Fruit fly (Drosophila melanogaster) whole organism, embryonic: ENCODE results near the gene L2HGDH.
A peak's percentile ranks its signal among the peaks of the same experiment; 100 is the strongest.

Experiments
- Atf3 ChIP-seq: fragments of 200-800 bp; sonication (Bioruptor generic); optimal IDR thresholded peaks from 3 replicates; lab custom pipeline; 2016; ENCODE audit warnings: missing biosample characterization, missing genetic modification characterization
- Atf6 ChIP-seq: fragments of 200-800 bp; sonication (Bioruptor generic); IDR thresholded peaks from 2 replicates; pipeline ENCODE4 v1.3.6; 2022; ENCODE audit warnings: missing biosample characterization, missing genetic modification characterization
- B-H1 ChIP-seq: fragments of 200-800 bp; sonication (Bioruptor generic); IDR thresholded peaks from 3 replicates; pipeline ENCODE4 v1.3.6; 2022; ENCODE audit warnings: missing biosample characterization, missing genetic modification characterization
- CG11504 ChIP-seq: fragments of 200-800 bp; sonication (Bioruptor generic); optimal IDR thresholded peaks from 3 replicates; lab custom pipeline; 2019; ENCODE audit warnings: missing biosample characterization, mild to moderate bottlenecking, missing genetic modification characterization, moderate library complexity
- CG12299 ChIP-seq: fragments of 200-800 bp; sonication (Bioruptor generic); optimal IDR thresholded peaks from 2 replicates; lab custom pipeline; 2018; ENCODE audit warnings: missing biosample characterization, mild to moderate bottlenecking, missing genetic modification characterization
- CG13424 ChIP-seq: fragments of 200-800 bp; sonication (Bioruptor generic); optimal IDR thresholded peaks from 2 replicates; lab custom pipeline; 2019; ENCODE audit warnings: missing biosample characterization, mild to moderate bottlenecking, missing genetic modification characterization, moderate library complexity
- CG13624 ChIP-seq: fragments of 200-800 bp; sonication (Bioruptor generic); optimal IDR thresholded peaks from 2 replicates; lab custom pipeline; 2016; ENCODE audit warnings: missing biosample characterization, missing genetic modification characterization
- CG17328 ChIP-seq: fragments of 200-800 bp; sonication (Bioruptor generic); IDR thresholded peaks from 2 replicates; pipeline ENCODE4 v1.3.6; 2022; ENCODE audit warnings: missing biosample characterization, missing genetic modification characterization
- CG18619 ChIP-seq: fragments of 200-800 bp; sonication (Bioruptor generic); optimal IDR thresholded peaks from 3 replicates; lab custom pipeline; 2017; ENCODE audit warnings: missing biosample characterization, mild to moderate bottlenecking, missing genetic modification characterization
- CG3065 ChIP-seq: fragments of 200-800 bp; sonication (Bioruptor generic); optimal IDR thresholded peaks from 2 replicates; lab custom pipeline; 2016; ENCODE audit warnings: missing biosample characterization, missing genetic modification characterization
- CG31365 ChIP-seq: fragments of 200-800 bp; sonication (Bioruptor generic); optimal IDR thresholded peaks from 2 replicates; lab custom pipeline; 2018; ENCODE audit warnings: missing biosample characterization, mild to moderate bottlenecking, missing genetic modification characterization
- CG3163 ChIP-seq: fragments of 200-800 bp; sonication (Bioruptor generic); optimal IDR thresholded peaks from 3 replicates; lab custom pipeline; 2016; ENCODE audit warnings: missing biosample characterization, missing genetic modification characterization
- CG32532 ChIP-seq: fragments of 200-800 bp; sonication (Bioruptor generic); IDR thresholded peaks from 2 replicates; pipeline ENCODE4 v1.3.6; 2022; ENCODE audit warnings: missing biosample characterization, missing genetic modification characterization
- CG32767 ChIP-seq: fragments of 200-800 bp; sonication (Bioruptor generic); IDR thresholded peaks from 2 replicates; pipeline ENCODE4 v1.3.6; 2022; ENCODE audit warnings: missing biosample characterization, missing genetic modification characterization
- CG6813 ChIP-seq: fragments of 200-800 bp; sonication (Bioruptor generic); optimal IDR thresholded peaks from 2 replicates; lab custom pipeline; 2017; ENCODE audit warnings: missing biosample characterization, missing genetic modification characterization, mild to moderate bottlenecking, moderate library complexity, missing genetic modification reagents
- CG7839 ChIP-seq: fragments of 200-800 bp; sonication (Bioruptor generic); optimal IDR thresholded peaks from 3 replicates; lab custom pipeline; 2018; ENCODE audit warnings: missing biosample characterization, mild to moderate bottlenecking, missing genetic modification characterization, moderate library complexity
- CG8290 ChIP-seq, 3 experiments: fragments of 200-800 bp; sonication (Bioruptor generic); optimal IDR thresholded peaks; 2 replicates each; lab custom pipeline; 2016 to 2019; ENCODE audit warnings: missing biosample characterization in 3 of 3, missing genetic modification characterization in 3 of 3, mild to moderate bottlenecking in 2 of 3, moderate library complexity in 1 of 3
- CG8924 ChIP-seq: fragments of 200-800 bp; optimal IDR thresholded peaks from 3 replicates; lab custom pipeline; 2019; ENCODE audit warnings: missing biosample characterization, mild to moderate bottlenecking, missing genetic modification characterization, moderate library complexity
- CG9797 ChIP-seq: fragments of 200-800 bp; sonication (Bioruptor generic); optimal IDR thresholded peaks from 3 replicates; lab custom pipeline; 2018; ENCODE audit warnings: missing biosample characterization, mild to moderate bottlenecking, missing genetic modification characterization
- CTCF ChIP-seq: fragments of 200-800 bp; sonication (Bioruptor generic); optimal IDR thresholded peaks from 2 replicates; lab custom pipeline; 2017; ENCODE audit warnings: missing biosample characterization, mild to moderate bottlenecking, missing genetic modification characterization, moderate library complexity
- CkIIα-i1 ChIP-seq: fragments of 200-800 bp; sonication (Bioruptor generic); IDR thresholded peaks from 2 replicates; pipeline ENCODE4 v1.3.6; 2022; ENCODE audit warnings: missing biosample characterization, missing genetic modification characterization
- Drgx ChIP-seq: fragments of 200-800 bp; sonication (Bioruptor generic); IDR thresholded peaks from 2 replicates; pipeline ENCODE4 v1.3.6; 2022; ENCODE audit warnings: missing biosample characterization, missing genetic modification characterization
- HmgZ ChIP-seq: fragments of 200-800 bp; sonication (Bioruptor generic); optimal IDR thresholded peaks from 2 replicates; lab custom pipeline; 2018; ENCODE audit warnings: missing biosample characterization, mild to moderate bottlenecking, missing genetic modification characterization
- Med ChIP-seq: fragments of 200-800 bp; sonication (Bioruptor generic); peaks from one replicate; lab custom pipeline; 2016; ENCODE audit warnings: missing biosample characterization, missing genetic modification characterization, mild to moderate bottlenecking, inconsistent platforms, moderate library complexity
- Sox100B ChIP-seq: fragments of 200-800 bp; sonication (Bioruptor generic); optimal IDR thresholded peaks from 3 replicates; lab custom pipeline; 2018; ENCODE audit warnings: missing biosample characterization, mild to moderate bottlenecking, missing genetic modification characterization
- Ssrp ChIP-seq: fragments of 200-800 bp; sonication (Bioruptor generic); optimal IDR thresholded peaks from 2 replicates; lab custom pipeline; 2018; ENCODE audit warnings: missing biosample characterization, mild to moderate bottlenecking, missing genetic modification characterization, moderate library complexity
- Taf1 ChIP-seq: fragments of 200-800 bp; sonication (Bioruptor generic); IDR thresholded peaks from 2 replicates; pipeline ENCODE4 v1.3.6; 2022; ENCODE audit warnings: missing biosample characterization, missing genetic modification characterization
- amos ChIP-seq: fragments of 200-800 bp; sonication (Bioruptor generic); IDR thresholded peaks from 2 replicates; pipeline ENCODE4 v1.3.6; 2022; ENCODE audit warnings: missing biosample characterization, missing genetic modification characterization; ENCODE audit not compliant: partially characterized antibody
- bcd ChIP-seq: fragments of 200-800 bp; sonication (Bioruptor generic); optimal IDR thresholded peaks from 2 replicates; lab custom pipeline; 2017; ENCODE audit warnings: missing biosample characterization, mild to moderate bottlenecking, missing genetic modification characterization
- bowl ChIP-seq: fragments of 200-800 bp; sonication (Bioruptor generic); IDR thresholded peaks from 2 replicates; pipeline ENCODE4 v1.3.6; 2022; ENCODE audit warnings: missing biosample characterization, missing genetic modification characterization
- cato ChIP-seq: fragments of 200-800 bp; sonication (Bioruptor generic); optimal IDR thresholded peaks from 2 replicates; lab custom pipeline; 2016; ENCODE audit warnings: missing biosample characterization, missing genetic modification characterization, borderline replicate concordance
- chm ChIP-seq: fragments of 200-800 bp; sonication (Bioruptor generic); IDR thresholded peaks from 2 replicates; pipeline ENCODE4 v1.3.6; 2022; ENCODE audit warnings: missing biosample characterization, missing genetic modification characterization
- cwo ChIP-seq: fragments of 200-800 bp; sonication (Bioruptor generic); optimal IDR thresholded peaks from 3 replicates; lab custom pipeline; 2017; ENCODE audit warnings: missing biosample characterization, missing genetic modification characterization, mild to moderate bottlenecking, moderate library complexity, missing genetic modification reagents
- gsb-n ChIP-seq: fragments of 200-800 bp; sonication (Bioruptor generic); optimal IDR thresholded peaks from 3 replicates; lab custom pipeline; 2018; ENCODE audit warnings: missing biosample characterization, mild to moderate bottlenecking, missing genetic modification characterization
- hth ChIP-seq: fragments of >200 bp; optimal IDR thresholded peaks from 2 replicates; lab custom pipeline; 2017; ENCODE audit warnings: inconsistent platforms
- insv ChIP-seq, 2 experiments: fragments of 200-800 bp; sonication (Bioruptor generic); optimal IDR thresholded peaks; 3 replicates each; lab custom pipeline; 2016 to 2018; ENCODE audit warnings: missing biosample characterization in 2 of 2, missing genetic modification characterization in 2 of 2
- jumu ChIP-seq: fragments of 200-800 bp; sonication (Bioruptor generic); optimal IDR thresholded peaks from 3 replicates; lab custom pipeline; 2016; ENCODE audit warnings: missing biosample characterization, missing genetic modification characterization
- lab ChIP-seq: fragments of 200-800 bp; sonication (Bioruptor generic); optimal IDR thresholded peaks from 3 replicates; lab custom pipeline; 2017; ENCODE audit warnings: missing biosample characterization, missing genetic modification characterization, mild to moderate bottlenecking, moderate library complexity, missing genetic modification reagents
- lbe ChIP-seq: fragments of 200-800 bp; sonication (Bioruptor generic); optimal IDR thresholded peaks from 2 replicates; lab custom pipeline; 2016; ENCODE audit warnings: missing biosample characterization, mild to moderate bottlenecking, missing genetic modification characterization
- nau ChIP-seq: fragments of 200-800 bp; sonication (Bioruptor generic); optimal IDR thresholded peaks from 3 replicates; lab custom pipeline; 2017; ENCODE audit warnings: missing biosample characterization, mild to moderate bottlenecking, missing genetic modification characterization, missing genetic modification reagents
- nerfin-1 ChIP-seq: fragments of 200-800 bp; sonication (Bioruptor generic); optimal IDR thresholded peaks from 3 replicates; lab custom pipeline; 2019; ENCODE audit warnings: missing biosample characterization, mild to moderate bottlenecking, missing genetic modification characterization, moderate library complexity
- peb ChIP-seq: fragments of 200-800 bp; sonication (Bioruptor generic); IDR thresholded peaks from 2 replicates; pipeline ENCODE4 v1.3.6; 2022; ENCODE audit warnings: missing biosample characterization, missing genetic modification characterization
- pita ChIP-seq: fragments of 200-800 bp; sonication (Bioruptor generic); optimal IDR thresholded peaks from 2 replicates; lab custom pipeline; 2017; ENCODE audit warnings: missing biosample characterization, mild to moderate bottlenecking, missing genetic modification characterization
- pum ChIP-seq: fragments of 200-800 bp; sonication (Bioruptor generic); optimal IDR thresholded peaks from 2 replicates; lab custom pipeline; 2016; ENCODE audit warnings: missing biosample characterization, missing genetic modification characterization
- run ChIP-seq: fragments of 200-800 bp; sonication (Bioruptor generic); optimal IDR thresholded peaks from 3 replicates; lab custom pipeline; 2018; ENCODE audit warnings: missing biosample characterization, mild to moderate bottlenecking, missing genetic modification characterization
- sc ChIP-seq, 3 experiments: fragments of >200 bp in 2 of 3; fragments of 200-800 bp in 1 of 3; sonication (Bioruptor generic) in 1 of 3; optimal IDR thresholded peaks; 2 replicates in 2 of 3; 3 replicates in 1 of 3; lab custom pipeline; 2017; ENCODE audit warnings: mild to moderate bottlenecking in 1 of 3, missing biosample characterization in 1 of 3, missing genetic modification characterization in 1 of 3, missing genetic modification reagents in 1 of 3
- shn ChIP-seq: fragments of 200-800 bp; sonication (Bioruptor generic); optimal IDR thresholded peaks from 3 replicates; lab custom pipeline; 2016; ENCODE audit warnings: missing biosample characterization, missing genetic modification characterization
- wdn ChIP-seq: fragments of 200-800 bp; sonication (Bioruptor generic); IDR thresholded peaks from 2 replicates; pipeline ENCODE4 v1.3.6; 2022; ENCODE audit warnings: missing biosample characterization, missing genetic modification characterization
- z ChIP-seq: fragments of 200-800 bp; sonication (Bioruptor generic); IDR thresholded peaks from 3 replicates; pipeline ENCODE4 v1.3.6; 2022; ENCODE audit warnings: missing biosample characterization, missing genetic modification characterization

The L2HGDH gene

DNA sequence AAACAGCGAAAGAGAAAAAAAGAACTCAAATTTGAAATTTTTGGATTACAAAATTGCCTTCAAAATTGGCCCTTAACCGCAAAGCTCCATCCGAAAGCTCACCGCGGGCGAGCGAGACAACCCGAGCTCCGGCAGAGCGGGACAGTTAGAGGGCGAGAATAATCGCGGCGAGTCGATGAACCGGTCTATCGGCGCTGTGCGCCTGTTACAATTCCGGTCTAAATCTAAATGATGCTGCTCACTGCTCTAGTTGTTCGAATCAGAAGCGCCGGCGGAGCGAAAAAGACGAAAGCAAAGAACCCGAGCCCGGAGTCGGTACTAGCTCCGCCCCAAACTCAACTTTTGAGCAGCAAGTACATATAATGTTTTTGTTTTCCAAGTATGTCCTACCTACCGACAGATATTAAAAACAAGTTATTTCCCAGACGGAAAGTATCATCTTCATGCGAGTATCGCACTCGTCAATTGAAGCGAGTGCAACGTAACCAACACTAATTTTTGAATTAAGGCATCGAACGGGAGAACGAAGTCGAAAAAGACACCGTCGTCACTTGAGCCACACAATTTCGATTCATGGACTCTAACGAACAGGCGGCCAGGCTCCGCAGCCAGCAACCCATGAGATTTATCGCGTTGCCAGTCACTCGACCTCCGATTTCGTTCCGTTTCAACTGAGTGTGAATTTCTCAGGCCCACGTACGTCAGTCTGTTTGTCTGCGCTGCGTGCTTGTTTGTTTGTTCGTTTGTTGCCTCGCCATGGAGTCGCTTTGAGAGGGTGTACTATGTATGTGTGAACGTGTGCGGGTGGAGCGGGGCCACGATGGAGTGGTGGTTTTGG, 29.9 kb downstream of the L2HGDH start (continued):
- TF ChIP-seq CG18619 (GFP tag; lab: Kevin White, UChicago) (no peak), CG31365 (tag; lab: Kevin White, UChicago) (peak; percentile 33), Med (GFP tag; lab: Kevin White, UChicago) (peak; percentile 84), CG12299 (no peak), amos (GFP tag; lab: Robert Waterston, UW) (no peak), CG8924 (tag; lab: Kevin White, UChicago) (peak; percentile 1), bowl (GFP tag; lab: Robert Waterston, UW) (no peak), Atf3 (GFP tag; lab: Kevin White, UChicago) (no peak), z (GFP tag; lab: Robert Waterston, UW) (no peak), CG6813 (GFP tag; lab: Kevin White, UChicago) (peak; percentile 21), lbe (GFP tag; lab: Kevin White, UChicago) (peak; percentile 39), peb (no peak), Sox100B (GFP tag; lab: Kevin White, UChicago) (no peak), CG7839 (no peak), jumu (no peak), lab (peak; percentile 60), CG32532 (GFP tag; lab: Robert Waterston, UW) (no peak), CkIIα-i1 (GFP tag; lab: Robert Waterston, UW) (no peak), run (tag; lab: Kevin White, UChicago) (peak; percentile 39), hth (lab: Kevin White, UChicago) (no peak), gsb-n (tag; lab: Kevin White, UChicago) (peak; percentile 74), pita (no peak), shn (GFP tag; lab: Kevin White, UChicago) (no peak), HmgZ (tag; lab: Kevin White, UChicago) (no peak), CG3163 (no peak), bcd (GFP tag; lab: Kevin White, UChicago) (no peak), CTCF (GFP tag; lab: Kevin White, UChicago) (no peak), sc (optimal IDR thresholded peaks at IDR 0.05; lab: Kevin White, UChicago) (no peak), sc (GFP tag; optimal IDR thresholded peaks at IDR 0.05; lab: Kevin White, UChicago) (no peak), Ssrp (tag; lab: Kevin White, UChicago) (no peak), B-H1 (GFP tag; lab: Robert Waterston, UW) (no peak), pum (GFP tag; lab: Kevin White, UChicago) (no peak), Drgx (GFP tag; lab: Robert Waterston, UW) (no peak), CG32767 (no peak), CG3065 (GFP tag; lab: Kevin White, UChicago) (no peak), Atf6 (GFP tag; lab: Robert Waterston, UW) (no peak), CG9797 (GFP tag; lab: Kevin White, UChicago) (peak; percentile 46), nau (GFP tag; lab: Kevin White, UChicago) (peak; percentile 56), CG13424 (tag; lab: Kevin White, UChicago) (no peak), insv (GFP tag; optimal IDR thresholded peaks at IDR 0.05; lab: Kevin White, UChicago) (peak in 1 of 2 experiments; percentile 75), CG11504 (tag; lab: Kevin White, UChicago) (peak; percentile 27), CG8290 (GFP tag; optimal IDR thresholded peaks at IDR 0.05; lab: Kevin White, UChicago) (no peak), CG8290 (tag; optimal IDR thresholded peaks at IDR 0.05; lab: Kevin White, UChicago) (peak in 1 of 2 experiments; percentile 76), Taf1 (GFP tag; lab: Robert Waterston, UW) (no peak), chm (GFP tag; lab: Robert Waterston, UW) (no peak), cwo (GFP tag; lab: Kevin White, UChicago) (peak; percentile 24), cato (GFP tag; lab: Kevin White, UChicago) (no peak), nerfin-1 (peak; percentile 9), CG13624 (GFP tag; lab: Kevin White, UChicago) (no peak), CG17328 (no peak), wdn (GFP tag; lab: Robert Waterston, UW) (no peak)
